Comparison of ENCODE assay signal across 1 fruit fly cellular context in the genomic region with DNA sequence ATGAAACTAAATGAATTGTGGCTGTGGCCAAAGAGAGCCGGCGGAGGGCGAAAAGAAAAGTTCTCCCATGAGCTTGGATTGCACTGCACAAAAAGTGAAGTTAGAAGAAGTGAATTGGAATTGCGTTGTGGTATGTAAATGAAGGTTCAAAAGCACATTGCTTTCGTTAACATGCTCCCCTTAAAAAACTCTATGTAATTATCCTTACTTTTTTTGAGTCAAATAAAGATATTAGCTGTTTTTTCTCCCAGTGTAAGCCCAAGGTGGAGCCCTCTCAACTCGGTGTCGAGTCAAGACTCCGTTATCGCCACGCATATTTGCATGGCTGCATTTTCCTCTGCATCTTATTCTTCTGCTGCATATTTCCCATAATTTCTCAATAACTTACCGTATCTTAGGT.
TF ChIP-seq lines count a peak whose summit lies in the region.

No protein-coding gene starts in this region.

TF ChIP-seq in whole organism, embryonic, 481 proteins besides CTCF, POLR2A, EP300 and RAD21 (continued from another document and continues in another):
- no peak for TF ChIP-seq cg (GFP tag; optimal IDR thresholded peaks at IDR 0.05; lab: Kevin White, UChicago)
- TF ChIP-seq sna (GFP tag; IDR thresholded peaks at IDR 0.05; lab: Robert Waterston, UW; ENCODE audit: partially characterized antibody): no peak
- TF ChIP-seq hb (GFP tag; IDR thresholded peaks at IDR 0.05; lab: Robert Waterston, UW; ENCODE audit: partially characterized antibody): no peak
- TF ChIP-seq disco-r (GFP tag; optimal IDR thresholded peaks at IDR 0.05; lab: Kevin White, UChicago): no peak
- TF ChIP-seq HHEX (GFP tag; optimal IDR thresholded peaks at IDR 0.05; lab: Kevin White, UChicago): peak; percentile 4
- no peak for TF ChIP-seq kni (GFP tag; optimal IDR thresholded peaks at IDR 0.05; lab: Kevin White, UChicago)
- no peak for TF ChIP-seq gsb (GFP tag; IDR thresholded peaks at IDR 0.05; lab: Robert Waterston, UW)
- no peak for TF ChIP-seq CG3838 (GFP tag; optimal IDR thresholded peaks at IDR 0.05; lab: Kevin White, UChicago)
- peak; percentile 45 for TF ChIP-seq CG8924 (tag; optimal IDR thresholded peaks at IDR 0.05; lab: Kevin White, UChicago)
- no peak for TF ChIP-seq CG11696 (GFP tag; IDR thresholded peaks at IDR 0.05; lab: Robert Waterston, UW)
- no peak for TF ChIP-seq BEAF-32 (GFP tag; optimal IDR thresholded peaks at IDR 0.05; lab: Kevin White, UChicago)
- TF ChIP-seq sd (tag; optimal IDR thresholded peaks at IDR 0.05; lab: Kevin White, UChicago): no peak
- peak; percentile 77 for TF ChIP-seq CG10979 (tag; optimal IDR thresholded peaks at IDR 0.05; lab: Kevin White, UChicago)
- TF ChIP-seq Dek (tag; optimal IDR thresholded peaks at IDR 0.05; lab: Kevin White, UChicago): no peak
- TF ChIP-seq Mes4 (GFP tag; optimal IDR thresholded peaks at IDR 0.05; lab: Kevin White, UChicago): peak; percentile 25
- no peak for TF ChIP-seq gcm (GFP tag; optimal IDR thresholded peaks at IDR 0.05; lab: Kevin White, UChicago)
- TF ChIP-seq CG3163 (GFP tag; optimal IDR thresholded peaks at IDR 0.05; lab: Kevin White, UChicago): no peak
- no peak for TF ChIP-seq Scr (GFP tag; IDR thresholded peaks at IDR 0.05; lab: Robert Waterston, UW; ENCODE audit: partially characterized antibody)
- no peak for TF ChIP-seq Side (GFP tag; optimal IDR thresholded peaks at IDR 0.05; lab: Kevin White, UChicago)
- TF ChIP-seq CG10209 (GFP tag; optimal IDR thresholded peaks at IDR 0.05; lab: Kevin White, UChicago): peak; percentile 47
- TF ChIP-seq scrt (GFP tag; optimal IDR thresholded peaks at IDR 0.05; lab: Kevin White, UChicago): no peak
- TF ChIP-seq CG14860 (GFP tag; IDR thresholded peaks at IDR 0.05; lab: Robert Waterston, UW; ENCODE audit: partially characterized antibody): no peak
- TF ChIP-seq Atf6 (GFP tag; IDR thresholded peaks at IDR 0.05; lab: Robert Waterston, UW): no peak
- TF ChIP-seq CG31224 (GFP tag; IDR thresholded peaks at IDR 0.05; lab: Robert Waterston, UW): 0 out of 2 replicates have a peak, but pooled peaks have one; percentile 8
- peak; percentile 53 for TF ChIP-seq ind (GFP tag; optimal IDR thresholded peaks at IDR 0.05; lab: Kevin White, UChicago)
- TF ChIP-seq ro (GFP tag; IDR thresholded peaks at IDR 0.05; lab: Robert Waterston, UW): 0 out of 2 replicates have a peak, but pooled peaks have one; percentile 35
- TF ChIP-seq CG14014 (GFP tag; IDR thresholded peaks at IDR 0.05; lab: Robert Waterston, UW): 0 out of 2 replicates have a peak, but pooled peaks have one; percentile 25
- no peak for TF ChIP-seq Hr39 (optimal IDR thresholded peaks at IDR 0.05; lab: Kevin White, UChicago)
- TF ChIP-seq jigr1 (GFP tag; IDR thresholded peaks at IDR 0.05; lab: Robert Waterston, UW): peak; percentile 55; the same call in 1 of the 3 replicates
- TF ChIP-seq p53 (GFP tag; optimal IDR thresholded peaks at IDR 0.05; lab: Kevin White, UChicago): no peak
- peak; percentile 28 for TF ChIP-seq gsb-n (tag; optimal IDR thresholded peaks at IDR 0.05; lab: Kevin White, UChicago)
- peak; percentile 6 for TF ChIP-seq CG10654 (GFP tag; optimal IDR thresholded peaks at IDR 0.05; lab: Kevin White, UChicago)
- TF ChIP-seq HmgD (GFP tag; optimal IDR thresholded peaks at IDR 0.05; lab: Kevin White, UChicago): no peak
- no peak for TF ChIP-seq CG6813 (GFP tag; optimal IDR thresholded peaks at IDR 0.05; lab: Kevin White, UChicago)
- no peak for TF ChIP-seq eyg (GFP tag; optimal IDR thresholded peaks at IDR 0.05; lab: Kevin White, UChicago)
- no peak for TF ChIP-seq CG12744 (GFP tag; optimal IDR thresholded peaks at IDR 0.05; lab: Kevin White, UChicago)
- peak; percentile 12 for TF ChIP-seq CG10565 (GFP tag; optimal IDR thresholded peaks at IDR 0.05; lab: Kevin White, UChicago)
- TF ChIP-seq Doc2 (GFP tag; IDR thresholded peaks at IDR 0.05; lab: Robert Waterston, UW): no peak
- peak; percentile 33 for TF ChIP-seq CG16815 (GFP tag; optimal IDR thresholded peaks at IDR 0.05; lab: Kevin White, UChicago)
- no peak for TF ChIP-seq mld (GFP tag; IDR thresholded peaks at IDR 0.05; lab: Robert Waterston, UW; ENCODE audit: partially characterized antibody)
- peak; percentile 49 for TF ChIP-seq CG12219 (GFP tag; optimal IDR thresholded peaks at IDR 0.05; lab: Kevin White, UChicago)
- TF ChIP-seq CG8478 (optimal IDR thresholded peaks at IDR 0.05; lab: Kevin White, UChicago): no peak
- no peak for TF ChIP-seq amos (GFP tag; IDR thresholded peaks at IDR 0.05; lab: Robert Waterston, UW; ENCODE audit: partially characterized antibody)
- peak; percentile 44; the same call in 1 of the 2 replicates for TF ChIP-seq CG32767 (GFP tag; IDR thresholded peaks at IDR 0.05; lab: Robert Waterston, UW)
- no peak for TF ChIP-seq sc (optimal IDR thresholded peaks at IDR 0.05; lab: Kevin White, UChicago)
- TF ChIP-seq sc (GFP tag; optimal IDR thresholded peaks at IDR 0.05; lab: Kevin White, UChicago): peak; percentile 40
- TF ChIP-seq phol (tag; optimal IDR thresholded peaks at IDR 0.05; lab: Kevin White, UChicago): peak; percentile 62
- TF ChIP-seq CrebB (tag; optimal IDR thresholded peaks at IDR 0.05; lab: Kevin White, UChicago): no peak
- TF ChIP-seq gem (tag; optimal IDR thresholded peaks at IDR 0.05; lab: Kevin White, UChicago): peak; percentile 73
- TF ChIP-seq NK7.1 (GFP tag; optimal IDR thresholded peaks at IDR 0.05; lab: Kevin White, UChicago): no peak
- TF ChIP-seq ci (GFP tag; IDR thresholded peaks at IDR 0.05; lab: Robert Waterston, UW): peak; percentile 86
- TF ChIP-seq HLH54F (GFP tag; optimal IDR thresholded peaks at IDR 0.05; lab: Kevin White, UChicago): no peak
- no peak for TF ChIP-seq CG31388 (GFP tag; optimal IDR thresholded peaks at IDR 0.05; lab: Kevin White, UChicago)
- peak; percentile 77; the same call in 1 of the 2 replicates for TF ChIP-seq sens-2 (GFP tag; IDR thresholded peaks at IDR 0.05; lab: Robert Waterston, UW)
- TF ChIP-seq CG7271 (tag; optimal IDR thresholded peaks at IDR 0.05; lab: Kevin White, UChicago): no peak
- TF ChIP-seq yki (optimal IDR thresholded peaks at IDR 0.05; lab: Kevin White, UChicago): no peak
- no peak for TF ChIP-seq CG13894 (tag; optimal IDR thresholded peaks at IDR 0.05; lab: Kevin White, UChicago)
- TF ChIP-seq ato (GFP tag; IDR thresholded peaks at IDR 0.05; lab: Robert Waterston, UW; ENCODE audit: partially characterized antibody): no peak
- no peak for TF ChIP-seq Dbx (GFP tag; IDR thresholded peaks at IDR 0.05; lab: Robert Waterston, UW)
- TF ChIP-seq HLHmδ (GFP tag; optimal IDR thresholded peaks at IDR 0.05; lab: Kevin White, UChicago): no peak
- no peak for TF ChIP-seq CG42726 (GFP tag; IDR thresholded peaks at IDR 0.05; lab: Robert Waterston, UW; ENCODE audit: partially characterized antibody)
- no peak for TF ChIP-seq Sin3A (optimal IDR thresholded peaks at IDR 0.05; lab: Kevin White, UChicago)
- no peak for TF ChIP-seq knrl (GFP tag; IDR thresholded peaks at IDR 0.05; lab: Robert Waterston, UW; ENCODE audit: partially characterized antibody)
- TF ChIP-seq CG17612 (GFP tag; IDR thresholded peaks at IDR 0.05; lab: Robert Waterston, UW): no peak
- peak; percentile 57 for TF ChIP-seq Ssrp (tag; optimal IDR thresholded peaks at IDR 0.05; lab: Kevin White, UChicago)
- no peak for TF ChIP-seq Usf (GFP tag; optimal IDR thresholded peaks at IDR 0.05; lab: Kevin White, UChicago)
- peak; percentile 74 for TF ChIP-seq Blimp-1 (GFP tag; optimal IDR thresholded peaks at IDR 0.05; lab: Kevin White, UChicago)
- no peak for TF ChIP-seq crp (GFP tag; optimal IDR thresholded peaks at IDR 0.05; lab: Kevin White, UChicago)
- peak; percentile 65 for TF ChIP-seq CG10959 (GFP tag; IDR thresholded peaks at IDR 0.05; lab: Robert Waterston, UW)
- TF ChIP-seq CG9817 (tag; optimal IDR thresholded peaks at IDR 0.05; lab: Kevin White, UChicago): no peak
- peak; percentile 36; the same call in 2 of the 3 replicates for TF ChIP-seq Aef1 (GFP tag; IDR thresholded peaks at IDR 0.05; lab: Robert Waterston, UW)
- TF ChIP-seq CG17912 (GFP tag; optimal IDR thresholded peaks at IDR 0.05; lab: Kevin White, UChicago): no peak
- TF ChIP-seq CG6254 (GFP tag; optimal IDR thresholded peaks at IDR 0.05; lab: Kevin White, UChicago): peak; percentile 58
- no peak for TF ChIP-seq en (GFP tag; optimal IDR thresholded peaks at IDR 0.05; lab: Kevin White, UChicago)
- TF ChIP-seq oc (tag; optimal IDR thresholded peaks at IDR 0.05; lab: Kevin White, UChicago): no peak
- TF ChIP-seq ems (GFP tag; optimal IDR thresholded peaks at IDR 0.05; lab: Kevin White, UChicago): peak; percentile 29
- TF ChIP-seq Dfd (GFP tag; optimal IDR thresholded peaks at IDR 0.05; lab: Kevin White, UChicago): no peak
- peak; percentile 69 for TF ChIP-seq dysf (GFP tag; IDR thresholded peaks at IDR 0.05; lab: Robert Waterston, UW)
- 0 out of 2 replicates have a peak, but pooled peaks have one; percentile 7 for TF ChIP-seq bowl (GFP tag; IDR thresholded peaks at IDR 0.05; lab: Robert Waterston, UW)
- TF ChIP-seq CG43689 (GFP tag; IDR thresholded peaks at IDR 0.05; lab: Robert Waterston, UW): no peak
- TF ChIP-seq Chrac-16 (GFP tag; optimal IDR thresholded peaks at IDR 0.05; lab: Kevin White, UChicago): peak; percentile 32
- TF ChIP-seq psq (GFP tag; optimal IDR thresholded peaks at IDR 0.05; lab: Kevin White, UChicago): no peak
- TF ChIP-seq CG6654 (GFP tag; optimal IDR thresholded peaks at IDR 0.05; lab: Kevin White, UChicago): no peak
- peak; percentile 35 for TF ChIP-seq CG4730 (GFP tag; IDR thresholded peaks at IDR 0.05; lab: Robert Waterston, UW)
- TF ChIP-seq kay (GFP tag; optimal IDR thresholded peaks at IDR 0.05; lab: Kevin White, UChicago): no peak
- no peak for TF ChIP-seq pho (GFP tag; optimal IDR thresholded peaks at IDR 0.05; lab: Kevin White, UChicago)
- TF ChIP-seq CG1233 (GFP tag; optimal IDR thresholded peaks at IDR 0.05; lab: Kevin White, UChicago): no peak
- no peak for TF ChIP-seq fd3F (GFP tag; optimal IDR thresholded peaks at IDR 0.05; lab: Kevin White, UChicago)
- no peak for TF ChIP-seq fd102C (GFP tag; optimal IDR thresholded peaks at IDR 0.05; lab: Kevin White, UChicago)
- peak; percentile 83 for TF ChIP-seq zfh1 (GFP tag; IDR thresholded peaks at IDR 0.05; lab: Robert Waterston, UW)
- no peak for TF ChIP-seq toy (GFP tag; IDR thresholded peaks at IDR 0.05; lab: Robert Waterston, UW)
- peak; percentile 10 for TF ChIP-seq Bdp1 (GFP tag; optimal IDR thresholded peaks at IDR 0.05; lab: Kevin White, UChicago)
- TF ChIP-seq CG12299 (tag; optimal IDR thresholded peaks at IDR 0.05; lab: Kevin White, UChicago): no peak
- TF ChIP-seq slbo (GFP tag; IDR thresholded peaks at IDR 0.05; lab: Robert Waterston, UW): 0 out of 2 replicates have a peak, but pooled peaks have one; percentile 13
- TF ChIP-seq CG30431 (GFP tag; optimal IDR thresholded peaks at IDR 0.05; lab: Kevin White, UChicago): peak; percentile 53
- no peak for TF ChIP-seq maf-S (GFP tag; optimal IDR thresholded peaks at IDR 0.05; lab: Kevin White, UChicago)
- no peak for TF ChIP-seq Oaz (GFP tag; IDR thresholded peaks at IDR 0.05; lab: Robert Waterston, UW)
- peak; percentile 33 for TF ChIP-seq repo (GFP tag; optimal IDR thresholded peaks at IDR 0.05; lab: Kevin White, UChicago)
- no peak for TF ChIP-seq Poxn (GFP tag; IDR thresholded peaks at IDR 0.05; lab: Robert Waterston, UW)
- no peak for TF ChIP-seq CG6765 (GFP tag; optimal IDR thresholded peaks at IDR 0.05; lab: Kevin White, UChicago)
- no peak for TF ChIP-seq lbe (GFP tag; optimal IDR thresholded peaks at IDR 0.05; lab: Kevin White, UChicago)
- TF ChIP-seq CG14441 (GFP tag; IDR thresholded peaks at IDR 0.05; lab: Robert Waterston, UW): peak; percentile 67
- TF ChIP-seq vnd (GFP tag; IDR thresholded peaks at IDR 0.05; lab: Robert Waterston, UW; ENCODE audit: partially characterized antibody): no peak
- TF ChIP-seq caup (GFP tag; optimal IDR thresholded peaks at IDR 0.05; lab: Kevin White, UChicago; ENCODE audit: severe bottlenecking): no peak
- TF ChIP-seq Fer3 (tag; optimal IDR thresholded peaks at IDR 0.05; lab: Kevin White, UChicago): no peak
- TF ChIP-seq tx (GFP tag; optimal IDR thresholded peaks at IDR 0.05; lab: Kevin White, UChicago): no peak
- no peak for TF ChIP-seq Ets97D (GFP tag; optimal IDR thresholded peaks at IDR 0.05; lab: Kevin White, UChicago)
- TF ChIP-seq CG9437 (GFP tag; optimal IDR thresholded peaks at IDR 0.05; lab: Kevin White, UChicago): no peak
- peak; percentile 91 for TF ChIP-seq sens (GFP tag; lab: Kevin White, UChicago)
- no peak for TF ChIP-seq B-H2 (GFP tag; optimal IDR thresholded peaks at IDR 0.05; lab: Kevin White, UChicago)
- no peak for TF ChIP-seq bbx (GFP tag; IDR thresholded peaks at IDR 0.05; lab: Robert Waterston, UW; ENCODE audit: partially characterized antibody)
- TF ChIP-seq Deaf1 (tag; optimal IDR thresholded peaks at IDR 0.05; lab: Kevin White, UChicago): no peak
- no peak for TF ChIP-seq Vsx1 (GFP tag; optimal IDR thresholded peaks at IDR 0.05; lab: Kevin White, UChicago)
- TF ChIP-seq NfI (GFP tag; optimal IDR thresholded peaks at IDR 0.05; lab: Kevin White, UChicago): peak; percentile 6
- TF ChIP-seq ap (GFP tag; IDR thresholded peaks at IDR 0.05; lab: Robert Waterston, UW): peak; percentile 25; the same call in 1 of the 2 replicates
- TF ChIP-seq nom (GFP tag; optimal IDR thresholded peaks at IDR 0.05; lab: Kevin White, UChicago): peak; percentile 51
- TF ChIP-seq CG8944 (GFP tag; optimal IDR thresholded peaks at IDR 0.05; lab: Kevin White, UChicago): peak; percentile 44
- TF ChIP-seq trem (tag; optimal IDR thresholded peaks at IDR 0.05; lab: Kevin White, UChicago): peak; percentile 34
- no peak for TF ChIP-seq dm (GFP tag; optimal IDR thresholded peaks at IDR 0.05; lab: Kevin White, UChicago)
- peak; percentile 66 for TF ChIP-seq Sox102F (GFP tag; optimal IDR thresholded peaks at IDR 0.05; lab: Kevin White, UChicago)
- TF ChIP-seq CG3065 (GFP tag; optimal IDR thresholded peaks at IDR 0.05; lab: Kevin White, UChicago): no peak
- TF ChIP-seq CG5180 (GFP tag; optimal IDR thresholded peaks at IDR 0.05; lab: Kevin White, UChicago): no peak
- peak; percentile 65 for TF ChIP-seq CG1024 (GFP tag; IDR thresholded peaks at IDR 0.05; lab: Robert Waterston, UW)
- peak; percentile 51; the same call in 1 of the 2 replicates for TF ChIP-seq ranshi (GFP tag; IDR thresholded peaks at IDR 0.05; lab: Robert Waterston, UW)
- TF ChIP-seq CG14050 (GFP tag; IDR thresholded peaks at IDR 0.05; lab: Robert Waterston, UW): no peak
- TF ChIP-seq CG2712 (tag; optimal IDR thresholded peaks at IDR 0.05; lab: Kevin White, UChicago): peak; percentile 73
- TF ChIP-seq Dad (GFP tag; optimal IDR thresholded peaks at IDR 0.05; lab: Kevin White, UChicago): peak; percentile 3
- no peak for TF ChIP-seq Nf-YC (tag; optimal IDR thresholded peaks at IDR 0.05; lab: Kevin White, UChicago)
- TF ChIP-seq YL-1 (GFP tag; optimal IDR thresholded peaks at IDR 0.05; lab: Kevin White, UChicago): no peak
